Worm (Caenorhabditis elegans): Measurements from ENCODE around the gene fut-6.

DNA sequence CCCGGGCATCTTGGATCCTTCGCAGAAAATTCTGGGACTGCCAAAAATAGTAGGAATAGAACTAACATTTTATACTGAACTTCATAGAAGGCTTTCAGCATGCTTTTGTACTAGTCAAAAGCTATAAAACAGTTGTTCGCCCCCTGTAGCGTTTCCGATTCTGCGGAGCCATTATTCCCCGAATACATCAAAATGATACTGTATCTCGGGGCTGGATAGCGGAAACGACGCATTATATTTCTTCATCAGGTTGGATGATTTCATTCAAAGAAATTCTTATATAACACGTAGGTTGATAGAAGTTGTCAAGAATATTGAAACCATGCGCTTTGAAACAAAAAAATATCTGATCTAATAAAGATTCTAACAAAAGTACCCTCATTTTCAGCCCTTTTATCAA is 37.7 kb downstream of the fut-6 start, which contains the start of gene clec-137:
- TF ChIP-seq aly-2 (tag; optimal IDR thresholded peaks at IDR 0.05) (no peak), elt-3 (tag; optimal IDR thresholded peaks at IDR 0.05) (no peak), nhr-237 (tag; optimal IDR thresholded peaks at IDR 0.05) (no peak), nhr-11 (tag; optimal IDR thresholded peaks at IDR 0.05) (no peak), ama-1 (optimal IDR thresholded peaks at IDR 0.05) (no peak), elt-1 (tag; optimal IDR thresholded peaks at IDR 0.05) (no peak), nhr-25 (tag; optimal IDR thresholded peaks at IDR 0.05) (no peak), nhr-12 (tag; optimal IDR thresholded peaks at IDR 0.05) (no peak)
